Fruit fly (Drosophila melanogaster) whole organism, embryonic: ENCODE results near the gene Hsp110.

ENCODE experiments used
- BtbVII ChIP-seq: fragments of 200-800 bp; sonication (Bioruptor generic); optimal IDR thresholded peaks from 3 replicates; lab custom pipeline; 2017; ENCODE audit warnings: missing biosample characterization, mild to moderate bottlenecking, missing genetic modification characterization
- CG11504 ChIP-seq: fragments of 200-800 bp; sonication (Bioruptor generic); optimal IDR thresholded peaks from 3 replicates; lab custom pipeline; 2019; ENCODE audit warnings: missing biosample characterization, mild to moderate bottlenecking, missing genetic modification characterization, moderate library complexity
- CG13296 ChIP-seq: fragments of 200-800 bp; sonication (Bioruptor generic); optimal IDR thresholded peaks from 3 replicates; lab custom pipeline; 2018; ENCODE audit warnings: missing biosample characterization, mild to moderate bottlenecking, missing genetic modification characterization
- CG13775 ChIP-seq: fragments of 200-800 bp; sonication (Bioruptor generic); optimal IDR thresholded peaks from 3 replicates; lab custom pipeline; 2017; ENCODE audit warnings: missing biosample characterization, mild to moderate bottlenecking, missing genetic modification characterization
- CG15011 ChIP-seq: fragments of 200-800 bp; sonication (Bioruptor generic); optimal IDR thresholded peaks from 3 replicates; lab custom pipeline; 2018; ENCODE audit warnings: missing biosample characterization, mild to moderate bottlenecking, missing genetic modification characterization
- CG15514 ChIP-seq: fragments of 200-800 bp; sonication (Bioruptor generic); optimal IDR thresholded peaks from 3 replicates; lab custom pipeline; 2017; ENCODE audit warnings: missing biosample characterization, missing genetic modification characterization, mild to moderate bottlenecking, moderate library complexity, missing genetic modification reagents
- CG16779 ChIP-seq: fragments of 200-800 bp; sonication (Bioruptor generic); IDR thresholded peaks from 2 replicates; pipeline ENCODE4 v1.3.6; 2022; ENCODE audit warnings: missing biosample characterization, missing genetic modification characterization
- CG17612 ChIP-seq: fragments of 200-800 bp; sonication (Bioruptor generic); IDR thresholded peaks from 2 replicates; pipeline ENCODE4 v1.3.6; 2022; ENCODE audit warnings: missing biosample characterization, missing genetic modification characterization
- CG18599 ChIP-seq: fragments of 200-800 bp; sonication (Bioruptor generic); optimal IDR thresholded peaks from 3 replicates; lab custom pipeline; 2017; ENCODE audit warnings: missing biosample characterization, missing genetic modification characterization, mild to moderate bottlenecking, moderate library complexity, missing genetic modification reagents
- CG18619 ChIP-seq: fragments of 200-800 bp; sonication (Bioruptor generic); optimal IDR thresholded peaks from 3 replicates; lab custom pipeline; 2017; ENCODE audit warnings: missing biosample characterization, mild to moderate bottlenecking, missing genetic modification characterization
- CG32532 ChIP-seq: fragments of 200-800 bp; sonication (Bioruptor generic); IDR thresholded peaks from 2 replicates; pipeline ENCODE4 v1.3.6; 2022; ENCODE audit warnings: missing biosample characterization, missing genetic modification characterization
- CG3281 ChIP-seq: fragments of 200-800 bp; sonication (Bioruptor generic); optimal IDR thresholded peaks from 3 replicates; lab custom pipeline; 2017; ENCODE audit warnings: missing biosample characterization, mild to moderate bottlenecking, missing genetic modification characterization
- CG5245 ChIP-seq: fragments of 200-800 bp; sonication (Bioruptor generic); optimal IDR thresholded peaks from 3 replicates; lab custom pipeline; 2016; ENCODE audit warnings: missing biosample characterization, missing genetic modification characterization
- CG6854 ChIP-seq: fragments of 200-800 bp; sonication (Bioruptor generic); optimal IDR thresholded peaks from 3 replicates; lab custom pipeline; 2017; ENCODE audit warnings: missing biosample characterization, mild to moderate bottlenecking, missing genetic modification characterization
- CG7556 ChIP-seq: fragments of 200-800 bp; sonication (Bioruptor generic); optimal IDR thresholded peaks from 2 replicates; lab custom pipeline; 2017; ENCODE audit warnings: missing biosample characterization, mild to moderate bottlenecking, missing genetic modification characterization
- CG8281 ChIP-seq: fragments of 200-800 bp; sonication (Bioruptor generic); optimal IDR thresholded peaks from 2 replicates; lab custom pipeline; 2018; ENCODE audit warnings: missing biosample characterization, mild to moderate bottlenecking, missing genetic modification characterization, moderate library complexity
- CG9727 ChIP-seq: fragments of 200-800 bp; sonication (Bioruptor generic); optimal IDR thresholded peaks from 3 replicates; lab custom pipeline; 2017; ENCODE audit warnings: missing biosample characterization, mild to moderate bottlenecking, missing genetic modification characterization
- D19A ChIP-seq: fragments of 200-800 bp; optimal IDR thresholded peaks from 3 replicates; lab custom pipeline; 2019; ENCODE audit warnings: missing biosample characterization, mild to moderate bottlenecking, missing genetic modification characterization, moderate library complexity
- ERR ChIP-seq: fragments of 200-800 bp; sonication (Bioruptor generic); optimal IDR thresholded peaks from 2 replicates; lab custom pipeline; 2016; ENCODE audit warnings: missing biosample characterization, missing genetic modification characterization
- Fer1 ChIP-seq: fragments of 200-800 bp; sonication (Bioruptor generic); optimal IDR thresholded peaks from 2 replicates; lab custom pipeline; 2017; ENCODE audit warnings: missing biosample characterization, mild to moderate bottlenecking, missing genetic modification characterization
- Hmr ChIP-seq: fragments of 200-800 bp; sonication (Bioruptor generic); optimal IDR thresholded peaks from 3 replicates; lab custom pipeline; 2017; ENCODE audit warnings: mild to moderate bottlenecking, missing biosample characterization, missing genetic modification reagents, missing genetic modification characterization
- Hr39 ChIP-seq: fragments of >200 bp; optimal IDR thresholded peaks from 2 replicates; lab custom pipeline; 2017
- Hr51 ChIP-seq, 2 experiments: fragments of 200-800 bp; sonication (Bioruptor generic); optimal IDR thresholded peaks; 2 replicates in 1 of 2; 3 replicates in 1 of 2; lab custom pipeline; 2016 to 2018; ENCODE audit warnings: missing biosample characterization in 2 of 2, missing genetic modification characterization in 2 of 2, mild to moderate bottlenecking in 1 of 2, moderate library complexity in 1 of 2
- Hsf ChIP-seq: fragments of 200-800 bp; sonication (Bioruptor generic); optimal IDR thresholded peaks from 3 replicates; lab custom pipeline; 2016; ENCODE audit warnings: missing biosample characterization, missing genetic modification characterization
- Lhr ChIP-seq: fragments of 200-800 bp; sonication (Bioruptor generic); optimal IDR thresholded peaks from 3 replicates; lab custom pipeline; 2017; ENCODE audit warnings: mild to moderate bottlenecking, missing biosample characterization, missing genetic modification reagents, missing genetic modification characterization
- Max ChIP-seq: fragments of 200-800 bp; sonication (Bioruptor generic); optimal IDR thresholded peaks from 2 replicates; lab custom pipeline; 2016; ENCODE audit warnings: missing biosample characterization, mild to moderate bottlenecking, missing genetic modification characterization
- Med ChIP-seq: fragments of 200-800 bp; sonication (Bioruptor generic); peaks from one replicate; lab custom pipeline; 2016; ENCODE audit warnings: missing biosample characterization, missing genetic modification characterization, mild to moderate bottlenecking, inconsistent platforms, moderate library complexity
- NFAT ChIP-seq: fragments of 200-800 bp; sonication (Bioruptor generic); IDR thresholded peaks from 2 replicates; pipeline ENCODE4 v1.3.6; 2022; ENCODE audit warnings: missing biosample characterization, missing genetic modification characterization
- Oli ChIP-seq: fragments of 200-800 bp; sonication (Bioruptor generic); optimal IDR thresholded peaks from 2 replicates; lab custom pipeline; 2018; ENCODE audit warnings: missing biosample characterization, mild to moderate bottlenecking, missing genetic modification characterization, moderate library complexity
- Rfx ChIP-seq: fragments of 200-800 bp; sonication (Bioruptor generic); IDR thresholded peaks from 2 replicates; pipeline ENCODE4 v1.3.6; 2022; ENCODE audit warnings: missing biosample characterization, missing genetic modification characterization
- Sox100B ChIP-seq: fragments of 200-800 bp; sonication (Bioruptor generic); optimal IDR thresholded peaks from 3 replicates; lab custom pipeline; 2018; ENCODE audit warnings: missing biosample characterization, mild to moderate bottlenecking, missing genetic modification characterization
- Sox102F ChIP-seq: fragments of 200-800 bp; sonication (Bioruptor generic); optimal IDR thresholded peaks from 2 replicates; lab custom pipeline; 2018; ENCODE audit warnings: missing biosample characterization, mild to moderate bottlenecking, missing genetic modification characterization, moderate library complexity
- Taf1 ChIP-seq: fragments of 200-800 bp; sonication (Bioruptor generic); IDR thresholded peaks from 2 replicates; pipeline ENCODE4 v1.3.6; 2022; ENCODE audit warnings: missing biosample characterization, missing genetic modification characterization
- Xbp1 ChIP-seq: fragments of 200-800 bp; sonication (Bioruptor generic); optimal IDR thresholded peaks from 3 replicates; lab custom pipeline; 2016; ENCODE audit warnings: missing biosample characterization, mild to moderate bottlenecking, missing genetic modification characterization
- ac ChIP-seq: fragments of 200-800 bp; sonication (Bioruptor generic); optimal IDR thresholded peaks from 3 replicates; lab custom pipeline; 2017; ENCODE audit warnings: missing biosample characterization, mild to moderate bottlenecking, missing genetic modification characterization
- ap ChIP-seq: fragments of 200-800 bp; sonication (Bioruptor generic); IDR thresholded peaks from 2 replicates; pipeline ENCODE4 v1.3.6; 2022; ENCODE audit warnings: missing biosample characterization, missing genetic modification characterization
- ara ChIP-seq: fragments of 200-800 bp; sonication (Bioruptor generic); IDR thresholded peaks from 2 replicates; pipeline ENCODE4 v1.3.6; 2022; ENCODE audit warnings: missing biosample characterization, missing genetic modification characterization
- bcd ChIP-seq: fragments of 200-800 bp; sonication (Bioruptor generic); optimal IDR thresholded peaks from 2 replicates; lab custom pipeline; 2017; ENCODE audit warnings: missing biosample characterization, mild to moderate bottlenecking, missing genetic modification characterization
- bigmax ChIP-seq: fragments of 200-800 bp; sonication (Bioruptor generic); optimal IDR thresholded peaks from 2 replicates; lab custom pipeline; 2018; ENCODE audit warnings: missing biosample characterization, mild to moderate bottlenecking, missing genetic modification characterization
- cg ChIP-seq: fragments of 200-800 bp; sonication (Bioruptor generic); optimal IDR thresholded peaks from 3 replicates; lab custom pipeline; 2019; ENCODE audit warnings: missing biosample characterization, mild to moderate bottlenecking, missing genetic modification characterization, moderate library complexity
- dmrt99B ChIP-seq: fragments of 200-800 bp; sonication (Bioruptor generic); optimal IDR thresholded peaks from 2 replicates; lab custom pipeline; 2018; ENCODE audit warnings: missing biosample characterization, mild to moderate bottlenecking, missing genetic modification characterization, moderate library complexity
- dysf ChIP-seq: fragments of 200-800 bp; sonication (Bioruptor generic); IDR thresholded peaks from 3 replicates; pipeline ENCODE4 v1.3.6; 2022; ENCODE audit warnings: missing biosample characterization, missing genetic modification characterization
- gem ChIP-seq: fragments of 200-800 bp; sonication (Bioruptor generic); optimal IDR thresholded peaks from 2 replicates; lab custom pipeline; 2019; ENCODE audit warnings: missing biosample characterization, mild to moderate bottlenecking, missing genetic modification characterization, moderate library complexity
- grau ChIP-seq: fragments of 200-800 bp; optimal IDR thresholded peaks from 3 replicates; lab custom pipeline; 2019; ENCODE audit warnings: missing biosample characterization, mild to moderate bottlenecking, missing genetic modification characterization, moderate library complexity
- mld ChIP-seq: fragments of 200-800 bp; sonication (Bioruptor generic); IDR thresholded peaks from 3 replicates; pipeline ENCODE4 v1.3.6; 2022; ENCODE audit warnings: missing biosample characterization, missing genetic modification characterization; ENCODE audit not compliant: partially characterized antibody
- nerfin-2 ChIP-seq: fragments of 200-800 bp; sonication (Bioruptor generic); IDR thresholded peaks from 2 replicates; pipeline ENCODE4 v1.3.6; 2022; ENCODE audit warnings: missing biosample characterization, missing genetic modification characterization; ENCODE audit not compliant: partially characterized antibody
- ro ChIP-seq: fragments of 200-800 bp; sonication (Bioruptor generic); IDR thresholded peaks from 2 replicates; pipeline ENCODE4 v1.3.6; 2022; ENCODE audit warnings: missing biosample characterization, missing genetic modification characterization
- slp2 ChIP-seq: fragments of 200-800 bp; sonication (Bioruptor generic); optimal IDR thresholded peaks from 2 replicates; lab custom pipeline; 2016; ENCODE audit warnings: missing biosample characterization, missing genetic modification characterization
- tio ChIP-seq: fragments of 200-800 bp; sonication (Bioruptor generic); optimal IDR thresholded peaks from 2 replicates; lab custom pipeline; 2017; ENCODE audit warnings: missing biosample characterization, missing genetic modification characterization, inconsistent platforms

Hsp110 gene

dm6 chr3L:14053806-14054205, 17.0 kb downstream of the Hsp110 start:
- TF ChIP-seq CG32532 (GFP tag; lab: Robert Waterston, UW) (0 out of 2 replicates have a peak, but pooled peaks have one; percentile 10), Fer1 (GFP tag; lab: Kevin White, UChicago) (no peak), nerfin-2 (GFP tag; lab: Robert Waterston, UW) (0 out of 2 replicates have a peak, but pooled peaks have one; percentile 14), ac (GFP tag; lab: Kevin White, UChicago) (no peak), mld (GFP tag; lab: Robert Waterston, UW) (0 out of 3 replicates have a peak, but pooled peaks have one; percentile 10), Hr51 (GFP tag; optimal IDR thresholded peaks at IDR 0.05; lab: Kevin White, UChicago) (no peak), dysf (GFP tag; lab: Robert Waterston, UW) (0 out of 3 replicates have a peak, but pooled peaks have one; percentile 28), bigmax (GFP tag; lab: Kevin White, UChicago) (no peak), Hr39 (lab: Kevin White, UChicago) (peak; percentile 78), ap (GFP tag; lab: Robert Waterston, UW) (0 out of 2 replicates have a peak, but pooled peaks have one; percentile 18), Med (GFP tag; lab: Kevin White, UChicago) (peak; percentile 27), CG16779 (GFP tag; lab: Robert Waterston, UW) (no peak), Rfx (GFP tag; lab: Robert Waterston, UW) (peak; percentile 30; the same call in 1 of the 2 replicates), ERR (no peak), cg (GFP tag; lab: Kevin White, UChicago) (no peak), Xbp1 (no peak)

DNA sequence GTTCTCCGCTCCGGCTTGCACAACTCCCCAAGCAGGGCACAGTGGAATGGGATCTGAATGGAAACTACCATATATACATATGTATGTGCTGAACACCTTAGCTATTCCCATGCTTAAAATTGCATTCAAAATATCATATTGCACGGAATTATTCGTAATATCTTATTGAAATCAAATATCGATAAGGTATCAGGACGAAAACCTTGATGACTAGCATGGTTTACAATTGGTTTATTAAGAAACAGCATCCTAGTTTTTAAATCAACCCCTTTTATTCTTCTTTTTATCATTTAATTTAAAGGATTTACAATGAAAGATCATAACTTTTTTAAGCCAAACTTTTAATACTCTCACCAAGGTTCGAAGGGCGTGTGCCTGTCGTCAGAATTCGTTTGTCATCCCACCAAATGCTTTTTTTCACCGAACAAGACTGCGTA, 18.5 kb downstream of the Hsp110 start:
- peak; percentile 39 for TF ChIP-seq Oli (tag; lab: Kevin White, UChicago)
- TF ChIP-seq Med (GFP tag; lab: Kevin White, UChicago): peak; percentile 81
- TF ChIP-seq CG5245 (GFP tag; lab: Kevin White, UChicago): peak; percentile 1
- TF ChIP-seq CG8281: no peak
- no peak for TF ChIP-seq Sox102F
- peak; percentile 41 for TF ChIP-seq gem (tag; lab: Kevin White, UChicago)
- no peak for TF ChIP-seq CG15011 (GFP tag; lab: Kevin White, UChicago)
- no peak for TF ChIP-seq ara (GFP tag; lab: Robert Waterston, UW)
- peak; percentile 22 for TF ChIP-seq tio (GFP tag; lab: Kevin White, UChicago)
- peak; percentile 5 for TF ChIP-seq BtbVII (GFP tag; lab: Kevin White, UChicago)
- peak; percentile 29 for TF ChIP-seq CG9727
- TF ChIP-seq CG15514 (GFP tag; lab: Kevin White, UChicago): no peak
- peak; percentile 51 for TF ChIP-seq D19A
- TF ChIP-seq CG13775 (GFP tag; lab: Kevin White, UChicago): peak; percentile 21
- TF ChIP-seq grau (tag; lab: Kevin White, UChicago): peak; percentile 21
- TF ChIP-seq CG18619 (GFP tag; lab: Kevin White, UChicago): peak; percentile 17
- peak; percentile 7 for TF ChIP-seq bcd (GFP tag; lab: Kevin White, UChicago)
- peak; percentile 2 for TF ChIP-seq Max (GFP tag; lab: Kevin White, UChicago)
- TF ChIP-seq Lhr (GFP tag; lab: Kevin White, UChicago): no peak
- TF ChIP-seq ro (GFP tag; lab: Robert Waterston, UW): no peak
- no peak for TF ChIP-seq CG13296 (GFP tag; lab: Kevin White, UChicago)
- peak; percentile 35 for TF ChIP-seq CG7556 (GFP tag; lab: Kevin White, UChicago)
- no peak for TF ChIP-seq slp2 (GFP tag; lab: Kevin White, UChicago)
- TF ChIP-seq Hmr (GFP tag; lab: Kevin White, UChicago): peak; percentile 12
- TF ChIP-seq Taf1: no peak
- TF ChIP-seq CG11504 (tag; lab: Kevin White, UChicago): peak; percentile 53
- peak; percentile 45 for TF ChIP-seq CG3281 (GFP tag; lab: Kevin White, UChicago)
- TF ChIP-seq CG17612: 0 out of 2 replicates have a peak, but pooled peaks have one; percentile 16
- peak; percentile 25 for TF ChIP-seq Sox100B (GFP tag; lab: Kevin White, UChicago)
- TF ChIP-seq NFAT (GFP tag; lab: Robert Waterston, UW): 0 out of 2 replicates have a peak, but pooled peaks have one; percentile 17
- no peak for TF ChIP-seq CG6854 (GFP tag; lab: Kevin White, UChicago)
- peak; percentile 31 for TF ChIP-seq CG18599 (GFP tag; lab: Kevin White, UChicago)
- peak; percentile 32 for TF ChIP-seq dmrt99B
- peak; percentile 33 for TF ChIP-seq Hsf
